Fruit fly (Drosophila melanogaster) whole organism, embryonic: Measurements from ENCODE around the gene CG15742.

ENCODE experiments used
- Abd-B ChIP-seq: fragments of 200-800 bp; sonication (Bioruptor generic); optimal IDR thresholded peaks from 2 replicates; lab custom pipeline; 2018; ENCODE audit warnings: missing biosample characterization, mild to moderate bottlenecking, missing genetic modification characterization, moderate library complexity
- Ada2b ChIP-seq: fragments of 200-800 bp; sonication (Bioruptor generic); IDR thresholded peaks from 2 replicates; pipeline ENCODE4 v1.3.6; 2022; ENCODE audit warnings: missing biosample characterization, missing genetic modification characterization
- B-H1 ChIP-seq: fragments of 200-800 bp; sonication (Bioruptor generic); IDR thresholded peaks from 3 replicates; pipeline ENCODE4 v1.3.6; 2022; ENCODE audit warnings: missing biosample characterization, missing genetic modification characterization
- CG10565 ChIP-seq: fragments of 200-800 bp; sonication (Bioruptor generic); optimal IDR thresholded peaks from 3 replicates; lab custom pipeline; 2016; ENCODE audit warnings: missing biosample characterization, mild to moderate bottlenecking, missing genetic modification characterization
- CG11456 ChIP-seq: fragments of 200-800 bp; sonication (Bioruptor generic); IDR thresholded peaks from 3 replicates; pipeline ENCODE4 v1.3.6; 2022; ENCODE audit warnings: missing biosample characterization, missing genetic modification characterization
- CG12219 ChIP-seq: fragments of 200-800 bp; sonication (Bioruptor generic); optimal IDR thresholded peaks from 3 replicates; lab custom pipeline; 2018; ENCODE audit warnings: missing biosample characterization, mild to moderate bottlenecking, missing genetic modification characterization
- CG12391 ChIP-seq: fragments of 200-800 bp; sonication (Bioruptor generic); optimal IDR thresholded peaks from 3 replicates; lab custom pipeline; 2018; ENCODE audit warnings: missing biosample characterization, mild to moderate bottlenecking, missing genetic modification characterization, moderate library complexity
- CG13123 ChIP-seq: fragments of 200-800 bp; sonication (Bioruptor generic); optimal IDR thresholded peaks from 2 replicates; lab custom pipeline; 2016; ENCODE audit warnings: missing biosample characterization, missing genetic modification characterization
- CG14667 ChIP-seq: fragments of 200-800 bp; sonication (Bioruptor generic); IDR thresholded peaks from 2 replicates; pipeline ENCODE4 v1.3.6; 2022; ENCODE audit warnings: missing biosample characterization, missing genetic modification characterization
- CG15696 ChIP-seq: fragments of 200-800 bp; sonication (Bioruptor generic); optimal IDR thresholded peaks from 2 replicates; lab custom pipeline; 2019; ENCODE audit warnings: missing biosample characterization, mild to moderate bottlenecking, missing genetic modification characterization, moderate library complexity
- CG16815 ChIP-seq: fragments of 200-800 bp; sonication (Bioruptor generic); optimal IDR thresholded peaks from 3 replicates; lab custom pipeline; 2017; ENCODE audit warnings: missing biosample characterization, mild to moderate bottlenecking, missing genetic modification characterization
- CG17328 ChIP-seq: fragments of 200-800 bp; sonication (Bioruptor generic); IDR thresholded peaks from 2 replicates; pipeline ENCODE4 v1.3.6; 2022; ENCODE audit warnings: missing biosample characterization, missing genetic modification characterization
- CG1832 ChIP-seq: fragments of 200-800 bp; sonication (Bioruptor generic); optimal IDR thresholded peaks from 2 replicates; lab custom pipeline; 2017; ENCODE audit warnings: missing biosample characterization, mild to moderate bottlenecking, missing genetic modification characterization, inconsistent platforms
- CG6791 ChIP-seq: fragments of 200-800 bp; sonication (Bioruptor generic); IDR thresholded peaks from 3 replicates; pipeline ENCODE4 v1.3.6; 2022; ENCODE audit warnings: missing biosample characterization, missing genetic modification characterization; ENCODE audit not compliant: partially characterized antibody
- CG7556 ChIP-seq: fragments of 200-800 bp; sonication (Bioruptor generic); optimal IDR thresholded peaks from 2 replicates; lab custom pipeline; 2017; ENCODE audit warnings: missing biosample characterization, mild to moderate bottlenecking, missing genetic modification characterization
- CG9609 ChIP-seq: fragments of 200-800 bp; sonication (Bioruptor generic); optimal IDR thresholded peaks from 3 replicates; lab custom pipeline; 2016; ENCODE audit warnings: missing biosample characterization, missing genetic modification characterization
- CG9932 ChIP-seq: fragments of 200-800 bp; sonication (Bioruptor generic); IDR thresholded peaks from 2 replicates; pipeline ENCODE4 v1.3.6; 2022; ENCODE audit warnings: missing biosample characterization, missing genetic modification characterization
- Doc3 ChIP-seq: fragments of 200-800 bp; sonication (Bioruptor generic); IDR thresholded peaks from 3 replicates; pipeline ENCODE4 v1.3.6; 2022; ENCODE audit warnings: missing biosample characterization, missing genetic modification characterization; ENCODE audit not compliant: partially characterized antibody
- E2f1 ChIP-seq: fragments of 200-800 bp; sonication (Bioruptor generic); IDR thresholded peaks from 2 replicates; pipeline ENCODE4 v1.3.6; 2022; ENCODE audit warnings: missing biosample characterization, missing genetic modification characterization
- Ets97D ChIP-seq: fragments of 200-800 bp; sonication (Bioruptor generic); optimal IDR thresholded peaks from 3 replicates; lab custom pipeline; 2016; ENCODE audit warnings: missing biosample characterization, missing genetic modification characterization
- HHEX ChIP-seq: fragments of 200-800 bp; sonication (Bioruptor generic); optimal IDR thresholded peaks from 3 replicates; lab custom pipeline; 2017; ENCODE audit warnings: missing biosample characterization, mild to moderate bottlenecking, missing genetic modification characterization, missing genetic modification reagents
- HLH54F ChIP-seq: fragments of 200-800 bp; sonication (Bioruptor generic); optimal IDR thresholded peaks from 3 replicates; lab custom pipeline; 2016; ENCODE audit warnings: missing biosample characterization, missing genetic modification characterization
- Hr3 ChIP-seq: fragments of 200-800 bp; sonication (Bioruptor generic); optimal IDR thresholded peaks from 3 replicates; lab custom pipeline; 2016; ENCODE audit warnings: missing biosample characterization, missing genetic modification characterization
- MBD-R2 ChIP-seq: fragments of 200-800 bp; sonication (Bioruptor generic); IDR thresholded peaks from 2 replicates; pipeline ENCODE4 v1.3.6; 2022; ENCODE audit warnings: missing biosample characterization, missing genetic modification characterization
- Med ChIP-seq: fragments of 200-800 bp; sonication (Bioruptor generic); peaks from one replicate; lab custom pipeline; 2016; ENCODE audit warnings: missing biosample characterization, missing genetic modification characterization, mild to moderate bottlenecking, inconsistent platforms, moderate library complexity
- Meics ChIP-seq: fragments of 200-800 bp; sonication (Bioruptor generic); optimal IDR thresholded peaks from 2 replicates; lab custom pipeline; 2017; ENCODE audit warnings: missing biosample characterization, mild to moderate bottlenecking, missing genetic modification characterization
- Mes4 ChIP-seq: fragments of 200-800 bp; sonication (Bioruptor generic); optimal IDR thresholded peaks from 2 replicates; lab custom pipeline; 2016; ENCODE audit warnings: missing biosample characterization, missing genetic modification characterization
- Oaz ChIP-seq: fragments of 200-800 bp; sonication (Bioruptor generic); IDR thresholded peaks from 2 replicates; pipeline ENCODE4 v1.3.6; 2022; ENCODE audit warnings: missing biosample characterization, missing genetic modification characterization
- Sox102F ChIP-seq: fragments of 200-800 bp; sonication (Bioruptor generic); optimal IDR thresholded peaks from 2 replicates; lab custom pipeline; 2018; ENCODE audit warnings: missing biosample characterization, mild to moderate bottlenecking, missing genetic modification characterization, moderate library complexity
- Sry-β ChIP-seq: fragments of 200-800 bp; sonication (Bioruptor generic); optimal IDR thresholded peaks from 2 replicates; lab custom pipeline; 2018; ENCODE audit warnings: missing biosample characterization, mild to moderate bottlenecking, missing genetic modification characterization, moderate library complexity
- Xrp1 ChIP-seq: fragments of 200-800 bp; sonication (Bioruptor generic); IDR thresholded peaks from 2 replicates; pipeline ENCODE4 v1.3.6; 2022; ENCODE audit warnings: missing biosample characterization, missing genetic modification characterization
- abd-A ChIP-seq: fragments of 200-800 bp; sonication (Bioruptor generic); optimal IDR thresholded peaks from 3 replicates; lab custom pipeline; 2019; ENCODE audit warnings: missing biosample characterization, mild to moderate bottlenecking, missing genetic modification characterization, moderate library complexity
- amos ChIP-seq: fragments of 200-800 bp; sonication (Bioruptor generic); IDR thresholded peaks from 2 replicates; pipeline ENCODE4 v1.3.6; 2022; ENCODE audit warnings: missing biosample characterization, missing genetic modification characterization; ENCODE audit not compliant: partially characterized antibody
- ase ChIP-seq: fragments of 200-800 bp; sonication (Bioruptor generic); IDR thresholded peaks from 3 replicates; pipeline ENCODE4 v1.3.6; 2022; ENCODE audit warnings: missing biosample characterization, missing genetic modification characterization
- bbx ChIP-seq: fragments of 200-800 bp; sonication (Bioruptor generic); IDR thresholded peaks from 2 replicates; pipeline ENCODE4 v1.3.6; 2022; ENCODE audit warnings: missing biosample characterization, missing genetic modification characterization; ENCODE audit not compliant: partially characterized antibody
- br ChIP-seq: fragments of >200 bp; optimal IDR thresholded peaks from 2 replicates; lab custom pipeline; 2017
- chif ChIP-seq, 2 experiments: fragments of 200-800 bp; sonication (Bioruptor generic); optimal IDR thresholded peaks; 3 replicates each; lab custom pipeline; 2016; ENCODE audit warnings: missing biosample characterization in 2 of 2, missing genetic modification characterization in 2 of 2
- crol ChIP-seq: fragments of 200-800 bp; sonication (Bioruptor generic); IDR thresholded peaks from 2 replicates; pipeline ENCODE4 v1.3.6; 2022; ENCODE audit warnings: missing biosample characterization, missing genetic modification characterization
- crp ChIP-seq, 2 experiments: fragments of 200-800 bp; sonication (Bioruptor generic); optimal IDR thresholded peaks; 2 replicates in 1 of 2; 3 replicates in 1 of 2; lab custom pipeline; 2017; ENCODE audit warnings: missing biosample characterization in 2 of 2, missing genetic modification characterization in 2 of 2, mild to moderate bottlenecking in 1 of 2, moderate library complexity in 1 of 2
- da ChIP-seq: fragments of 200-800 bp; sonication (Bioruptor generic); optimal IDR thresholded peaks from 2 replicates; lab custom pipeline; 2016; ENCODE audit warnings: missing biosample characterization, missing genetic modification characterization
- dpn ChIP-seq, 2 experiments: fragments of 200-800 bp; sonication (Bioruptor generic); optimal IDR thresholded peaks; 3 replicates each; lab custom pipeline; 2016; ENCODE audit warnings: missing biosample characterization in 2 of 2, missing genetic modification characterization in 2 of 2
- exex ChIP-seq: fragments of 200-800 bp; sonication (Bioruptor generic); optimal IDR thresholded peaks from 4 replicates; lab custom pipeline; 2018; ENCODE audit warnings: missing biosample characterization, mild to moderate bottlenecking, missing genetic modification characterization, moderate library complexity
- gcm2 ChIP-seq: fragments of 200-800 bp; sonication (Bioruptor generic); optimal IDR thresholded peaks from 2 replicates; lab custom pipeline; 2016; ENCODE audit warnings: missing biosample characterization, missing genetic modification characterization
- hb ChIP-seq: fragments of 200-800 bp; sonication (Bioruptor generic); IDR thresholded peaks from 3 replicates; pipeline ENCODE4 v1.3.6; 2022; ENCODE audit warnings: missing biosample characterization, missing genetic modification characterization; ENCODE audit not compliant: partially characterized antibody
- klu ChIP-seq: fragments of 200-800 bp; sonication (Bioruptor generic); IDR thresholded peaks from 2 replicates; pipeline ENCODE4 v1.3.6; 2022; ENCODE audit warnings: missing biosample characterization, missing genetic modification characterization
- nerfin-1 ChIP-seq: fragments of 200-800 bp; sonication (Bioruptor generic); optimal IDR thresholded peaks from 3 replicates; lab custom pipeline; 2019; ENCODE audit warnings: missing biosample characterization, mild to moderate bottlenecking, missing genetic modification characterization, moderate library complexity
- pan ChIP-seq, 4 experiments: fragments of >200 bp in 3 of 4; fragments of 200-800 bp in 1 of 4; sonication (Bioruptor generic) in 1 of 4; optimal IDR thresholded peaks in 3 of 4; IDR thresholded peaks in 1 of 4; 2 replicates each; pipeline versions ENCODE4 v1.3.6 to Lab custom; 2017 to 2022; ENCODE audit warnings: missing biosample characterization in 2 of 4, missing genetic modification characterization in 2 of 4, mixed read lengths in 1 of 4
- sens ChIP-seq: fragments of 200-800 bp; sonication (Bioruptor generic); peaks from one replicate; lab custom pipeline; 2016; ENCODE audit warnings: missing biosample characterization, missing genetic modification characterization
- stc ChIP-seq: fragments of 200-800 bp; sonication (Bioruptor generic); IDR thresholded peaks from 2 replicates; pipeline ENCODE4 v1.3.6; 2022; ENCODE audit warnings: missing biosample characterization, missing genetic modification characterization
- usp ChIP-seq: fragments of >200 bp; optimal IDR thresholded peaks from 2 replicates; lab custom pipeline; 2017; ENCODE audit warnings: missing biosample characterization, missing genetic modification characterization
- vnd ChIP-seq: fragments of 200-800 bp; sonication (Bioruptor generic); IDR thresholded peaks from 3 replicates; pipeline ENCODE4 v1.3.6; 2022; ENCODE audit warnings: missing biosample characterization, missing genetic modification characterization; ENCODE audit not compliant: partially characterized antibody
- z ChIP-seq: fragments of 200-800 bp; sonication (Bioruptor generic); IDR thresholded peaks from 3 replicates; pipeline ENCODE4 v1.3.6; 2022; ENCODE audit warnings: missing biosample characterization, missing genetic modification characterization

Gene CG15742

DNA sequence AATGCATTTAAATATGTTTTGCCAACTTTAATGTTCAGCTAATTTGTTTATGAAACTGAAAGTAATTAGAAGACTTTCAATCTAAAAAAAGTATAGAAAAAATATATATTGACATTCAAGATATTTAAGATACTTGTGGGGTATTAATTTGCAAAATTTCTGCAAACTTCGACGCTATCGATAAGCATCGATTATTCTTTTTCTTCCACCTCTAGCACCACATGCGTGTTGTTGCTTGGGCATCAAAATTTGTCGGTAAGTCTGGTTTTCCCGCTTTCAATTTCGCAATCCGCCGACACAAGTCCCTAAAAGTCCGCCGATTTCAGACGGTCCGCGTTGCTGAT, 46.2 kb downstream of the CG15742 start, which contains the start of gene REG (continued):
- TF ChIP-seq CG12391 (tag; lab: Kevin White, UChicago) (no peak), hb (GFP tag; lab: Robert Waterston, UW) (no peak), Hr3 (GFP tag; lab: Kevin White, UChicago) (no peak), Xrp1 (GFP tag; lab: Robert Waterston, UW) (no peak), gcm2 (GFP tag; lab: Kevin White, UChicago) (no peak), Sry-β (GFP tag; lab: Kevin White, UChicago) (no peak), CG14667 (no peak), nerfin-1 (tag; lab: Kevin White, UChicago) (no peak), usp (GFP tag; lab: Kevin White, UChicago) (no peak), HLH54F (GFP tag; lab: Kevin White, UChicago) (no peak), abd-A (no peak), da (no peak), Doc3 (GFP tag; lab: Robert Waterston, UW) (no peak), CG13123 (no peak), CG6791 (GFP tag; lab: Robert Waterston, UW) (peak; percentile 44; the same call in 1 of the 3 replicates), chif (GFP tag; optimal IDR thresholded peaks at IDR 0.05; lab: Kevin White, UChicago) (no peak), dpn (GFP tag; optimal IDR thresholded peaks at IDR 0.05; lab: Kevin White, UChicago) (no peak), Sox102F (GFP tag; lab: Kevin White, UChicago) (no peak), CG7556 (GFP tag; lab: Kevin White, UChicago) (no peak), Mes4 (GFP tag; lab: Kevin White, UChicago) (no peak), Med (no peak), CG16815 (GFP tag; lab: Kevin White, UChicago) (no peak), pan (optimal IDR thresholded peaks at IDR 0.05; lab: Kevin White, UChicago) (no peak), pan (GFP tag; optimal IDR thresholded peaks at IDR 0.05 in 1 of 2, IDR thresholded peaks at IDR 0.05 in 1 of 2) (no peak), B-H1 (GFP tag; lab: Robert Waterston, UW) (no peak), CG15696 (tag; lab: Kevin White, UChicago) (no peak), CG9932 (GFP tag; lab: Robert Waterston, UW) (no peak), bbx (GFP tag; lab: Robert Waterston, UW) (peak; percentile 14; the same call in 1 of the 2 replicates), Oaz (no peak), Ada2b (GFP tag; lab: Robert Waterston, UW) (no peak), Meics (GFP tag; lab: Kevin White, UChicago) (no peak), klu (no peak), HHEX (GFP tag; lab: Kevin White, UChicago) (no peak), CG11456 (GFP tag; lab: Robert Waterston, UW) (no peak), stc (GFP tag; lab: Robert Waterston, UW) (no peak), crp (GFP tag; optimal IDR thresholded peaks at IDR 0.05; lab: Kevin White, UChicago) (no peak), amos (GFP tag; lab: Robert Waterston, UW) (peak; percentile 53; the same call in 1 of the 2 replicates), exex (tag; lab: Kevin White, UChicago) (no peak), ase (GFP tag; lab: Robert Waterston, UW) (no peak), CG12219 (no peak), CG10565 (GFP tag; lab: Kevin White, UChicago) (no peak), z (GFP tag; lab: Robert Waterston, UW) (no peak), br (lab: Kevin White, UChicago) (no peak), CG9609 (GFP tag; lab: Kevin White, UChicago) (no peak), CG17328 (no peak), Abd-B (GFP tag; lab: Kevin White, UChicago) (no peak), sens (GFP tag; lab: Kevin White, UChicago) (no peak), Ets97D (GFP tag; lab: Kevin White, UChicago) (no peak), MBD-R2 (peak; percentile 49; the same call in 1 of the 2 replicates), CG1832 (GFP tag; lab: Kevin White, UChicago) (no peak), crol (GFP tag; lab: Robert Waterston, UW) (no peak), vnd (GFP tag; lab: Robert Waterston, UW) (no peak), E2f1 (GFP tag; lab: Robert Waterston, UW) (no peak)
